Fruit fly (Drosophila melanogaster): ENCODE measurements around the gene Grp170.

Grp170 gene

DNA sequence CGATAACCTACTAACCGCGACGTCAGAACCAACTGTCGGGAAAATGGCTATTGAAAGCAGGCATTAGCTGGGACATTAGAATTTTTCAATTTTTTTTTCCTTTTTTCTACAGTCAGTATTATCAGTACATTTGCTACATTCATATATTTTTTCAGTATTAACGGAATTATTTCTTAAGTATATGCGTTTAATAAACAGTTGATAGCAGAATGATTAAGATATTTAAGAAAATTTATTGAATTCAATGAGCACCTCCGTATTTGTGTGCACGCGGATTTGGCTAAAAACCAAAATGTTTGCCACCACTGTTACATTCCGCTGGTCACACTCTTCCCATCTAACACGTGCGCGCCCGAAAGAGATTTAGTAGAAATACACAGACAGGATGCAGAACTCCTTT, 12.4 kb downstream of the Grp170 start, which contains the start of the genes temp and CG3071 (continued):
- TF ChIP-seq Max (GFP tag; optimal IDR thresholded peaks at IDR 0.05) (peak; percentile 95), C15 (GFP tag; IDR thresholded peaks at IDR 0.05) (no peak), dpn (GFP tag; optimal IDR thresholded peaks at IDR 0.05) (peak; percentile 42 to 62), vnd (GFP tag; IDR thresholded peaks at IDR 0.05; ENCODE audit: partially characterized antibody) (no peak), NK7.1 (GFP tag; optimal IDR thresholded peaks at IDR 0.05) (no peak), CG7372 (GFP tag; IDR thresholded peaks at IDR 0.05) (0 out of 2 replicates have a peak, but pooled peaks have one; percentile 41), zen (tag; optimal IDR thresholded peaks at IDR 0.05) (peak; percentile 21), CG13287 (GFP tag; IDR thresholded peaks at IDR 0.05; ENCODE audit: partially characterized antibody) (no peak; the same call in 1 of the 2 replicates), pita (GFP tag; optimal IDR thresholded peaks at IDR 0.05) (no peak), Poxn (GFP tag; IDR thresholded peaks at IDR 0.05) (no peak), HLH4C (GFP tag; IDR thresholded peaks at IDR 0.05; ENCODE audit: partially characterized antibody) (no peak), CG2120 (GFP tag; optimal IDR thresholded peaks at IDR 0.05) (peak; percentile 88), shn (GFP tag; optimal IDR thresholded peaks at IDR 0.05) (peak; percentile 69), CG5245 (GFP tag; optimal IDR thresholded peaks at IDR 0.05) (no peak), Lim3 (GFP tag; IDR thresholded peaks at IDR 0.05) (no peak), CG10979 (tag; optimal IDR thresholded peaks at IDR 0.05) (peak; percentile 55), tgo (GFP tag; IDR thresholded peaks at IDR 0.05) (peak; percentile 54; the same call in 2 of the 3 replicates), CG1233 (GFP tag; optimal IDR thresholded peaks at IDR 0.05) (peak; percentile 50), CG17802 (tag; optimal IDR thresholded peaks at IDR 0.05) (no peak), CG11093 (GFP tag; IDR thresholded peaks at IDR 0.05) (no peak; the same call in 2 of the 3 replicates), pho (GFP tag; optimal IDR thresholded peaks at IDR 0.05) (peak; percentile 68), zen2 (GFP tag; IDR thresholded peaks at IDR 0.05; ENCODE audit: partially characterized antibody) (no peak), CG15696 (tag; optimal IDR thresholded peaks at IDR 0.05) (peak; percentile 68), nerfin-1 (tag; optimal IDR thresholded peaks at IDR 0.05) (peak; percentile 56), CG9609 (GFP tag; optimal IDR thresholded peaks at IDR 0.05) (peak; percentile 58), CG12104 (GFP tag; optimal IDR thresholded peaks at IDR 0.05) (peak; percentile 26), HmgZ (tag; optimal IDR thresholded peaks at IDR 0.05) (peak; percentile 61), Dp (GFP tag; optimal IDR thresholded peaks at IDR 0.05) (peak; percentile 13), CG8765 (GFP tag; IDR thresholded peaks at IDR 0.05) (no peak), Ptx1 (GFP tag; IDR thresholded peaks at IDR 0.05) (peak; percentile 70), CG14014 (GFP tag; IDR thresholded peaks at IDR 0.05) (no peak), gce (GFP tag; IDR thresholded peaks at IDR 0.05) (no peak), lmd (GFP tag; IDR thresholded peaks at IDR 0.05) (peak; percentile 70), CG32767 (GFP tag; IDR thresholded peaks at IDR 0.05) (peak; percentile 36; the same call in 1 of the 2 replicates), pum (GFP tag; optimal IDR thresholded peaks at IDR 0.05) (peak; percentile 69), Oaz (GFP tag; IDR thresholded peaks at IDR 0.05) (no peak), Hand (GFP tag; optimal IDR thresholded peaks at IDR 0.05) (no peak), tup (GFP tag; optimal IDR thresholded peaks at IDR 0.05) (no peak), CG12942 (GFP tag; optimal IDR thresholded peaks at IDR 0.05) (peak; percentile 50), CG10366 (GFP tag; IDR thresholded peaks at IDR 0.05) (peak; percentile 14; the same call in 1 of the 2 replicates), CHES-1-like (GFP tag; optimal IDR thresholded peaks at IDR 0.05) (peak; percentile 46), unpg (GFP tag; optimal IDR thresholded peaks at IDR 0.05) (peak; percentile 43), chif (GFP tag; optimal IDR thresholded peaks at IDR 0.05) (peak; percentile 27 to 50), YL-1 (GFP tag; optimal IDR thresholded peaks at IDR 0.05) (peak; percentile 79), Nf-YC (tag; optimal IDR thresholded peaks at IDR 0.05) (peak; percentile 69), twi (tag; optimal IDR thresholded peaks at IDR 0.05) (peak; percentile 82), CG4360 (GFP tag; IDR thresholded peaks at IDR 0.05) (no peak), CG6813 (GFP tag; optimal IDR thresholded peaks at IDR 0.05) (no peak), HmgD (GFP tag; optimal IDR thresholded peaks at IDR 0.05) (no peak), lilli (GFP tag; optimal IDR thresholded peaks at IDR 0.05) (peak; percentile 70), ab (GFP tag; optimal IDR thresholded peaks at IDR 0.05) (no peak)

All from whole organism, embryonic.